Worm (Caenorhabditis elegans): ENCODE measurements around the gene fbxa-150.
A peak's percentile ranks its signal among the peaks of the same experiment; 100 is the strongest.

Gene fbxa-150

DNA sequence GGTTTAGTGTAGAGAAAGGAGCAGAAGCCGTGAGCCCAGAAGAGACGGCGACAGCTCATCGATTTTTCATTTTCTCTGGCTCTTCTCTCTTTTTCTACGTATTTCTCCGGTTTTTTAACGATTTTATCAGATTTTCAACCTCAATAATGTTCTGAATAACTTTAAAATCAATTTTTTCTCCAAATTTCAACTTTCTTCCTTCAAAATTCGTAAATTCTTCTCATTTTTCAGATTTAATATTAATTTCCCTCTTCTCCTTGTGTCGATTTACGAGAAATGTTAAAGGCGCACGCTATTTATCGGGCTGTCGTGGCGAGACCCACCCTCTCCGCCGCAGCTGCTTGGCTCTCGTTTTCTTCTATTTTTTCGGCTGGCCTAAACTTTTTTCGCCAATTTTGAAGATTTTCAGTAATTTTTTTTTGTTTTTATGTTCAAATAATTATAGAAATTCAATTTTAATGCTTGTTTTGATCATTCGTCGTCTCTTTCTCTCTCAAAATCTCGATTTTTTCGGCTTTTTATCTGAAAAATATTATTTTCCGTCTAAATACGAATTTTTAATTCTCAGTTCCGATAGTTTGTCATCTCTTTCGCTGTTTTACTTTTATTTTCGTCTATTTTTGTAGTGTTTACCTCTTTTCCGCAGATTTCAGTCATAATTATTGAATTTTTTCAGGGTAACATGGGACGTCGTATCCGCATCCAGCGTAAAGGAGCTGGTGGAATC is 43.2 kb upstream of the fbxa-150 start, which contains the start of the genes calf-1 and rpl-2 (continued):
- TF ChIP-seq mes-4 (tag; optimal IDR thresholded peaks at IDR 0.05) (no peak), tbp1 (GFP tag; optimal IDR thresholded peaks at IDR 0.05) (peak; percentile 13), D2030.7 (GFP tag; IDR thresholded peaks at IDR 0.05) (peak; percentile 69; the same call in 1 of the 2 replicates), B0019.2 (GFP tag; conservative IDR thresholded peaks at IDR 0.05) (no peak), nhr-80 (tag; optimal IDR thresholded peaks at IDR 0.05) (peak; percentile 10), fkh-3 (tag; optimal IDR thresholded peaks at IDR 0.05) (no peak), Y95B8A.8 (GFP tag; IDR thresholded peaks at IDR 0.05) (no peak), let-607 (tag; optimal IDR thresholded peaks at IDR 0.05) (no peak), efl-1 (GFP tag; optimal IDR thresholded peaks at IDR 0.05) (peak; percentile 21), egrh-3 (GFP tag; IDR thresholded peaks at IDR 0.05) (0 out of 2 replicates have a peak, but pooled peaks have one; percentile 15)

DNA sequence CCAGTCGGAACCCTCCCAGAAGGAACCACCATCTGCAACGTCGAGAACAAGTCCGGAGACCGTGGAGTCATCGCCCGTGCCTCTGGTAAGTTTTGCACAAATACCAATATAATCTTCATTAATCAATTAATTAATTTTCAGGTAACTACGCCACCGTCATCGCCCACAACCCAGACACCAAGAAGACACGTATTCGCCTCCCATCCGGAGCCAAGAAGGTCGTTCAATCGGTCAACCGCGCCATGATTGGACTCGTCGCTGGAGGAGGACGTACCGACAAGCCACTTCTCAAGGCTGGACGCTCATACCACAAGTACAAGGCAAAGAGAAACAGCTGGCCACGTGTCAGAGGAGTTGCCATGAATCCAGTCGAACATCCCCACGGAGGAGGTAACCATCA is 42.2 kb upstream of the fbxa-150 start:
- TF ChIP-seq madf-6 (GFP tag; IDR thresholded peaks at IDR 0.05), result peak; percentile 50

DNA sequence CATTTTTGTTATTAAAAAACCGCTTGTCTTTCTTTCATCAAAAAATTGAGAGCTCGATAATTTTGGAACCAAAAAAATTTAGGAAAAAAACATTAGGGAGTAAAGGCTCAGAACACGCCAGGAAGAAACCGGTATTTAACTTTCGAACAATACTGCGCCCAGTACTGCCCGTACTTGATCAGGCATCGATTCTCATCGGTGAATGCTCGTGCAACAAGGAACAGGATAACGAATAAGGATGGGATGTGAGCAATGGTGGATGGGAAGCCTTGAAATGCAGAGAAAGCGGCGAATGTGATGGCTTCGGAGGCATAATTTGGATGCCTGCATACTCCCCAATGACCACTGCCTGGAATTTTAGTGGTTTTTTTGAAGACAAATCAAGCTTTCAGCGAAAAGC is 41.6 kb upstream of the fbxa-150 start:
- TF ChIP-seq ceh-27 (GFP tag; optimal IDR thresholded peaks at IDR 0.05) (no peak), hsf-1 (GFP tag; IDR thresholded peaks at IDR 0.05) (0 out of 2 replicates have a peak, but pooled peaks have one; percentile 41), ceh-91 (GFP tag; IDR thresholded peaks at IDR 0.05) (no peak), ztf-6 (GFP tag; IDR thresholded peaks at IDR 0.05) (no peak), cebp-1 (GFP tag; IDR thresholded peaks at IDR 0.05) (no peak), cebp-1 (tag; optimal IDR thresholded peaks at IDR 0.05) (peak; percentile 4), F10E7.11 (tag; optimal IDR thresholded peaks at IDR 0.05) (no peak), snpc-3.4 (tag; optimal IDR thresholded peaks at IDR 0.05) (no peak), tbp1 (GFP tag; optimal IDR thresholded peaks at IDR 0.05) (no peak), mel-28 (tag; optimal IDR thresholded peaks at IDR 0.05; ENCODE audit: borderline replicate concordance) (no peak), egl-44 (GFP tag; IDR thresholded peaks at IDR 0.05) (peak; percentile 66; the same call in 1 of the 2 replicates), nhr-179 (tag; optimal IDR thresholded peaks at IDR 0.05) (no peak), F33H1.4 (GFP tag; IDR thresholded peaks at IDR 0.05) (peak; percentile 43), madf-3 (GFP tag; IDR thresholded peaks at IDR 0.05) (peak; percentile 87), madf-10 (tag; optimal IDR thresholded peaks at IDR 0.05) (no peak), dox-1 (GFP tag; IDR thresholded peaks at IDR 0.05) (0 out of 2 replicates have a peak, but pooled peaks have one; percentile 7), hmg-1.2 (GFP tag; IDR thresholded peaks at IDR 0.05) (peak; percentile 33; the same call in 1 of the 2 replicates), madf-6 (GFP tag; IDR thresholded peaks at IDR 0.05) (peak; percentile 74), gei-17 (GFP tag; optimal IDR thresholded peaks at IDR 0.05) (no peak), F23B12.7 (tag; optimal IDR thresholded peaks at IDR 0.05; ENCODE audit: insufficient read depth) (no peak), egrh-3 (GFP tag; IDR thresholded peaks at IDR 0.05) (no peak), ceh-79 (tag; optimal IDR thresholded peaks at IDR 0.05) (no peak), B0019.2 (GFP tag; conservative IDR thresholded peaks at IDR 0.05) (0 out of 2 replicates have a peak, but pooled peaks have one; percentile 11), somi-1 (GFP tag; optimal IDR thresholded peaks at IDR 0.05) (no peak), pha-4 (tag; optimal IDR thresholded peaks at IDR 0.05) (no peak), F39B2.1 (GFP tag; IDR thresholded peaks at IDR 0.05) (peak; percentile 13; the same call in 1 of the 2 replicates), atf-7 (tag; optimal IDR thresholded peaks at IDR 0.05) (no peak), mcd-1 (GFP tag; IDR thresholded peaks at IDR 0.05) (peak; percentile 46; the same call in 1 of the 2 replicates), ztf-25 (GFP tag; IDR thresholded peaks at IDR 0.05) (no peak), lin-54 (GFP tag; optimal IDR thresholded peaks at IDR 0.05) (peak; percentile 43), efl-1 (GFP tag; optimal IDR thresholded peaks at IDR 0.05) (no peak), Y95B8A.8 (GFP tag; IDR thresholded peaks at IDR 0.05) (no peak), mes-4 (tag; optimal IDR thresholded peaks at IDR 0.05) (no peak), ceh-58 (GFP tag; IDR thresholded peaks at IDR 0.05) (no peak), rcor-1 (GFP tag; IDR thresholded peaks at IDR 0.05) (peak; percentile 69), ekl-4 (GFP tag; IDR thresholded peaks at IDR 0.05) (peak; percentile 83), nfya-2 (GFP tag; IDR thresholded peaks at IDR 0.05) (no peak), C17E4.6 (GFP tag; IDR thresholded peaks at IDR 0.05) (peak; percentile 23; the same call in 1 of the 2 replicates), K11D2.4 (GFP tag; IDR thresholded peaks at IDR 0.05) (no peak)
